Worm (Caenorhabditis elegans) whole organism, L2 larva: ENCODE results near the gene oac-32.

Experiments
- F13H6.1 ChIP-seq: sonication (generic microtip); optimal IDR thresholded peaks from 2 replicates; lab custom pipeline; 2016; ENCODE audit warnings: missing genetic modification characterization, missing compliant biosample characterization
- R02D3.7 ChIP-seq: fragments of 150-350 bp; optimal IDR thresholded peaks from 2 replicates; lab custom pipeline; 2014; ENCODE audit warnings: missing biosample characterization, missing genetic modification characterization
- Y55F3AM.14 ChIP-seq: fragments of 200-800 bp; sonication (Bioruptor generic); optimal IDR thresholded peaks from 2 replicates; lab custom pipeline; 2018; ENCODE audit warnings: mild to moderate bottlenecking, missing genetic modification characterization, missing compliant biosample characterization
- ZK546.5 ChIP-seq: sonication (generic microtip); optimal IDR thresholded peaks from 2 replicates; lab custom pipeline; 2017; ENCODE audit warnings: missing biosample characterization, missing genetic modification characterization
- alr-1 ChIP-seq: fragments of 150-350 bp; optimal IDR thresholded peaks from 2 replicates; lab custom pipeline; 2014; ENCODE audit warnings: missing biosample characterization, missing genetic modification characterization
- aly-2 ChIP-seq: fragments of 150-350 bp; optimal IDR thresholded peaks from 2 replicates; lab custom pipeline; 2014; ENCODE audit warnings: missing biosample characterization, missing genetic modification characterization
- ama-1 ChIP-seq: fragments of 150-350 bp; optimal IDR thresholded peaks from 2 replicates; lab custom pipeline; 2018; ENCODE audit warnings: inconsistent platforms
- blmp-1 ChIP-seq: sonication (generic microtip); optimal IDR thresholded peaks from 2 replicates; lab custom pipeline; 2017; ENCODE audit warnings: missing genetic modification characterization, mild to moderate bottlenecking, missing compliant biosample characterization, antibody characterized with exemption, moderate library complexity; ENCODE audit not compliant: insufficient read depth
- ceh-16 ChIP-seq: fragments of 150-350 bp; optimal IDR thresholded peaks from 2 replicates; lab custom pipeline; 2014; ENCODE audit warnings: missing biosample characterization, missing genetic modification characterization
- crh-2 ChIP-seq: sonication (generic microtip); optimal IDR thresholded peaks from 2 replicates; lab custom pipeline; 2017; ENCODE audit warnings: missing biosample characterization, missing genetic modification characterization
- dmd-4 ChIP-seq: sonication (generic microtip); optimal IDR thresholded peaks from 2 replicates; lab custom pipeline; 2017; ENCODE audit warnings: missing biosample characterization, missing genetic modification characterization
- elt-1 ChIP-seq: fragments of 150-350 bp; optimal IDR thresholded peaks from 2 replicates; lab custom pipeline; 2014; ENCODE audit warnings: missing biosample characterization, missing genetic modification characterization
- elt-3 ChIP-seq: sonication (generic microtip); optimal IDR thresholded peaks from 2 replicates; lab custom pipeline; 2017; ENCODE audit warnings: missing biosample characterization, missing genetic modification characterization
- fos-1 ChIP-seq: fragments of 150-350 bp; optimal IDR thresholded peaks from 2 replicates; lab custom pipeline; 2014; ENCODE audit warnings: missing biosample characterization, missing genetic modification characterization
- lin-13 ChIP-seq: fragments of 150-350 bp; optimal IDR thresholded peaks from 2 replicates; lab custom pipeline; 2014; ENCODE audit warnings: missing biosample characterization, missing genetic modification reagents, missing genetic modification characterization
- lin-39 ChIP-seq: fragments of 150-350 bp; optimal IDR thresholded peaks from 2 replicates; lab custom pipeline; 2014; ENCODE audit warnings: missing biosample characterization, missing genetic modification reagents, missing genetic modification characterization
- lsy-2 ChIP-seq, 2 experiments: fragments of 150-350 bp in 1 of 2; sonication (generic microtip) in 1 of 2; optimal IDR thresholded peaks; 2 replicates each; lab custom pipeline; 2014 to 2017; ENCODE audit warnings: missing biosample characterization in 2 of 2, missing genetic modification characterization in 2 of 2
- mbf-1 ChIP-seq: sonication (generic microtip); optimal IDR thresholded peaks from 2 replicates; lab custom pipeline; 2017; ENCODE audit warnings: missing biosample characterization, missing genetic modification characterization
- nhr-11 ChIP-seq: fragments of 150-350 bp; optimal IDR thresholded peaks from 2 replicates; lab custom pipeline; 2014; ENCODE audit warnings: missing biosample characterization, missing genetic modification characterization
- nhr-129 ChIP-seq: fragments of 150-350 bp; optimal IDR thresholded peaks from 2 replicates; lab custom pipeline; 2014; ENCODE audit warnings: missing biosample characterization, missing genetic modification characterization
- nhr-21 ChIP-seq: fragments of 150-350 bp; optimal IDR thresholded peaks from 2 replicates; lab custom pipeline; 2014; ENCODE audit warnings: missing biosample characterization, missing genetic modification characterization
- nhr-25 ChIP-seq: fragments of 150-350 bp; sonication (generic microtip); optimal IDR thresholded peaks from 3 replicates; lab custom pipeline; 2014; ENCODE audit warnings: missing biosample characterization, missing genetic modification characterization
- nhr-6 ChIP-seq: fragments of 150-350 bp; optimal IDR thresholded peaks from 2 replicates; lab custom pipeline; 2014; ENCODE audit warnings: missing biosample characterization, missing genetic modification characterization
- nhr-77 ChIP-seq: fragments of 150-350 bp; optimal IDR thresholded peaks from 2 replicates; lab custom pipeline; 2014; ENCODE audit warnings: missing biosample characterization, missing genetic modification characterization
- peb-1 ChIP-seq: fragments of 150-350 bp; optimal IDR thresholded peaks from 2 replicates; lab custom pipeline; 2014; ENCODE audit warnings: missing biosample characterization, missing genetic modification characterization
- sem-4 ChIP-seq: fragments of 150-350 bp; optimal IDR thresholded peaks from 2 replicates; lab custom pipeline; 2014; ENCODE audit warnings: missing biosample characterization, missing genetic modification reagents, missing genetic modification characterization
- skn-1 ChIP-seq: sonication (generic microtip); optimal IDR thresholded peaks from 2 replicates; lab custom pipeline; 2017; ENCODE audit warnings: missing biosample characterization, missing genetic modification characterization
- sma-9 ChIP-seq, 2 experiments: fragments of 150-350 bp in 1 of 2; sonication (generic microtip) in 1 of 2; optimal IDR thresholded peaks; 2 replicates each; lab custom pipeline; 2014 to 2016; ENCODE audit warnings: missing genetic modification characterization in 2 of 2, mild to moderate bottlenecking in 1 of 2, missing biosample characterization in 1 of 2, missing compliant biosample characterization in 1 of 2, missing genetic modification reagents in 1 of 2, moderate library complexity in 1 of 2
- snpc-4 ChIP-seq: fragments of 150-350 bp; optimal IDR thresholded peaks from 2 replicates; lab custom pipeline; 2014; ENCODE audit warnings: missing biosample characterization, missing genetic modification characterization
- unc-55 ChIP-seq: fragments of 150-350 bp; sonication (generic microtip); optimal IDR thresholded peaks from 3 replicates; lab custom pipeline; 2014; ENCODE audit warnings: missing biosample characterization, missing genetic modification reagents, missing genetic modification characterization
- unc-62 ChIP-seq: fragments of 150-350 bp; optimal IDR thresholded peaks from 2 replicates; lab custom pipeline; 2014; ENCODE audit warnings: missing biosample characterization, missing genetic modification reagents, missing genetic modification characterization
- zag-1 ChIP-seq: fragments of 150-350 bp; optimal IDR thresholded peaks from 2 replicates; lab custom pipeline; 2014; ENCODE audit warnings: missing biosample characterization, missing genetic modification characterization
- ztf-1 ChIP-seq: fragments of 200-800 bp; sonication (Bioruptor generic); conservative IDR thresholded peaks from 2 replicates; pipeline ENCODE4 v1.3.6; 2022; ENCODE audit warnings: missing genetic modification characterization, missing compliant biosample characterization
- ztf-11 ChIP-seq: sonication (generic microtip); optimal IDR thresholded peaks from 2 replicates; lab custom pipeline; 2017; ENCODE audit warnings: missing biosample characterization, missing genetic modification characterization
- ztf-4 ChIP-seq: fragments of 150-350 bp; optimal IDR thresholded peaks from 2 replicates; lab custom pipeline; 2014; ENCODE audit warnings: missing biosample characterization, missing genetic modification characterization

The oac-32 gene

DNA sequence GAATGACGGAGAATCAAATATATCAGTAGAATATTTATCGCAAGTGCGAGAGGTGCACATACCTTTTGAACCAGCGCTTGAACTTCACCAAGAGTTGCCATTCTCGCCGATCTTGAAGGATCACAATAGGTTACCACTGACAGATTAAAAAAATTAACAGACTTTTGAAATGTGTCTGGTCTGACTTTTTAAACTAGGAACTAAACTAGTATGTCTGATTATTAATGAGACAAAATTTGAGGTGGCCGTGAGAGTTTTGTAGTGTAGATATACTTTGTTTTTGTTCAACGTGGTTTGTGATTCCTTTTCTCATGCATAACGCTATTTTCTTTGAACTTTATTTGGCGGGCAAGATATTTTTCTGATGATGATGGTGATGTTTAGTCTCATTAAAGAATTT is 23.7 kb downstream of the oac-32 start, which contains the start of gene str-240:
TSS of gene str-240 (minus strand) at position 101 of the 400 bp plus-strand sequence.
- no peak for TF ChIP-seq snpc-4 (tag; lab: Kevin White, UChicago)
- no peak for TF ChIP-seq ztf-4
- no peak for TF ChIP-seq unc-62 (GFP tag; lab: Kevin White, UChicago)
- TF ChIP-seq Y55F3AM.14 (GFP tag; lab: Kevin White, UChicago): no peak
- no peak for TF ChIP-seq ama-1 (lab: Kevin White, UChicago)
- TF ChIP-seq nhr-77 (tag; lab: Kevin White, UChicago): no peak
- no peak for TF ChIP-seq nhr-25 (tag; lab: Kevin White, UChicago)
- no peak for TF ChIP-seq elt-3 (tag; lab: Kevin White, UChicago)
- TF ChIP-seq peb-1 (tag; lab: Kevin White, UChicago): no peak
- no peak for TF ChIP-seq unc-55 (GFP tag; lab: Kevin White, UChicago)
- no peak for TF ChIP-seq fos-1
- no peak for TF ChIP-seq F13H6.1 (tag; lab: Kevin White, UChicago)
- TF ChIP-seq nhr-129 (tag; lab: Kevin White, UChicago): no peak
- TF ChIP-seq elt-1 (tag; lab: Kevin White, UChicago): no peak
- TF ChIP-seq, all 48 proteins: peak for 0

ce11 chrV:1511537-1511936 is 34.0 kb downstream of the oac-32 start, which contains the start of gene nhr-260:
nhr-260 (minus strand) TSS chrV:1511637.
- TF ChIP-seq ama-1 (lab: Kevin White, UChicago) (no peak), Y55F3AM.14 (GFP tag; lab: Kevin White, UChicago) (no peak), lin-39 (tag; lab: Kevin White, UChicago) (no peak), mbf-1 (no peak), alr-1 (tag; lab: Kevin White, UChicago) (no peak), ZK546.5 (no peak), crh-2 (tag; lab: Kevin White, UChicago) (no peak), sem-4 (tag; lab: Kevin White, UChicago) (no peak), fos-1 (no peak), lin-13 (GFP tag; lab: Kevin White, UChicago) (no peak), ceh-16 (tag; lab: Kevin White, UChicago) (no peak), blmp-1 (no peak), R02D3.7 (tag; lab: Kevin White, UChicago) (no peak)

ce11 chrV:1505995-1506394 is 39.6 kb downstream of the oac-32 start, which contains the start of gene sru-28:
sru-28 (plus strand) TSS chrV:1506295.
- no peak for TF ChIP-seq lsy-2 (tag; optimal IDR thresholded peaks at IDR 0.05; lab: Kevin White, UChicago)
- no peak for TF ChIP-seq sma-9 (GFP tag; optimal IDR thresholded peaks at IDR 0.05; lab: Kevin White, UChicago)
- no peak for TF ChIP-seq sma-9 (tag; optimal IDR thresholded peaks at IDR 0.05; lab: Kevin White, UChicago)
- TF ChIP-seq Y55F3AM.14 (GFP tag; lab: Kevin White, UChicago): no peak
- no peak for TF ChIP-seq aly-2 (tag; lab: Kevin White, UChicago)
- TF ChIP-seq, all 48 proteins: peak for 0

ce11 chrV:1499140-1499539 is 46.4 kb downstream of the oac-32 start, which contains the start of gene sru-27:
sru-27 (plus strand) TSS chrV:1499440.
- no peak for TF ChIP-seq ceh-16 (tag; lab: Kevin White, UChicago)
- TF ChIP-seq blmp-1: no peak
- no peak for TF ChIP-seq ztf-11 (tag; lab: Kevin White, UChicago)
- no peak for TF ChIP-seq aly-2 (tag; lab: Kevin White, UChicago)
- TF ChIP-seq fos-1: no peak
- TF ChIP-seq dmd-4 (tag; lab: Kevin White, UChicago): no peak
- TF ChIP-seq nhr-21 (tag; lab: Kevin White, UChicago): no peak
- TF ChIP-seq zag-1 (tag; lab: Kevin White, UChicago): no peak
- no peak for TF ChIP-seq elt-1 (tag; lab: Kevin White, UChicago)
- no peak for TF ChIP-seq crh-2 (tag; lab: Kevin White, UChicago)
- no peak for TF ChIP-seq unc-55 (GFP tag; lab: Kevin White, UChicago)
- TF ChIP-seq ztf-1 (GFP tag; lab: Robert Waterston, UW): no peak
- no peak for TF ChIP-seq snpc-4 (tag; lab: Kevin White, UChicago)
- no peak for TF ChIP-seq nhr-6
- no peak for TF ChIP-seq lin-39 (tag; lab: Kevin White, UChicago)
- TF ChIP-seq ztf-4: no peak

ce11 chrV:1495752-1496151 is 49.8 kb downstream of the oac-32 start:
- TF ChIP-seq lin-39 (tag; lab: Kevin White, UChicago) (no peak), skn-1 (no peak), ama-1 (lab: Kevin White, UChicago) (no peak), unc-62 (GFP tag; lab: Kevin White, UChicago) (no peak), nhr-11 (tag; lab: Kevin White, UChicago) (no peak), fos-1 (no peak), nhr-6 (no peak)
- TF ChIP-seq, all 48 proteins: peak for 0
